Fruit fly (Drosophila melanogaster) Kc167 (cell line): ENCODE measurements around the gene Pat1.

Source experiments
- Myc ChIP-seq: fragments of >200 bp; optimal IDR thresholded peaks from 2 replicates; lab custom pipeline; 2017; ENCODE audit warnings: missing external identifiers
- Sin3A ChIP-seq: fragments of >200 bp; optimal IDR thresholded peaks from 2 replicates; lab custom pipeline; 2018; ENCODE audit warnings: missing external identifiers
- h ChIP-seq: fragments of >200 bp; optimal IDR thresholded peaks from 3 replicates; lab custom pipeline; 2018; ENCODE audit warnings: missing external identifiers
- insv ChIP-seq: fragments of >200 bp; optimal IDR thresholded peaks from 3 replicates; lab custom pipeline; 2018; ENCODE audit warnings: missing external identifiers
- psq ChIP-seq: fragments of >200 bp; optimal IDR thresholded peaks from 2 replicates; lab custom pipeline; 2017; ENCODE audit warnings: missing external identifiers
- ttk ChIP-seq: sonication (Bioruptor generic); optimal IDR thresholded peaks from 2 replicates; lab custom pipeline; 2017; ENCODE audit warnings: missing external identifiers

Pat1 gene

dm6 chrX:6590681-6591289 is at the start of gene Pat1:
Gene Pat1 (plus strand): TSS chrX:6590776.
- TF ChIP-seq insv (lab: Kevin White, UChicago): no peak
- no peak for TF ChIP-seq Myc (lab: Kevin White, UChicago)
- TF ChIP-seq psq (lab: Kevin White, UChicago): no peak
- no peak for TF ChIP-seq ttk (lab: Kevin White, UChicago)
- TF ChIP-seq h (lab: Kevin White, UChicago): no peak
- TF ChIP-seq Sin3A: no peak

dm6 chrX:6541277-6541676 is 49.3 kb upstream of the Pat1 start:
- no peak for TF ChIP-seq h (lab: Kevin White, UChicago)
- no peak for TF ChIP-seq psq (lab: Kevin White, UChicago)
- no peak for TF ChIP-seq Sin3A
- no peak for TF ChIP-seq ttk (lab: Kevin White, UChicago)
- TF ChIP-seq insv (lab: Kevin White, UChicago): no peak
- no peak for TF ChIP-seq Myc (lab: Kevin White, UChicago)

dm6 chrX:6542331-6542730 is 48.2 kb upstream of the Pat1 start:
- TF ChIP-seq insv (lab: Kevin White, UChicago) (no peak), ttk (lab: Kevin White, UChicago) (no peak), h (lab: Kevin White, UChicago) (no peak), psq (lab: Kevin White, UChicago) (no peak), Myc (lab: Kevin White, UChicago) (no peak), Sin3A (no peak)

- TF ChIP-seq psq (lab: Kevin White, UChicago) (no peak), h (lab: Kevin White, UChicago) (no peak), Sin3A (no peak)
Observed at dm6 chrX:6543569-6544173, 46.9 kb upstream of the Pat1 start.

- no peak for TF ChIP-seq Sin3A
Observed at dm6 chrX:6545862-6546270, 44.7 kb upstream of the Pat1 start.

dm6 chrX:6546970-6547369 is 43.6 kb upstream of the Pat1 start:
- no peak for TF ChIP-seq Sin3A

dm6 chrX:6549428-6550117 is 41.0 kb upstream of the Pat1 start:
- TF ChIP-seq psq (lab: Kevin White, UChicago): no peak
- TF ChIP-seq Myc (lab: Kevin White, UChicago): no peak

dm6 chrX:6550118-6550502 is 40.5 kb upstream of the Pat1 start:
- TF ChIP-seq ttk (lab: Kevin White, UChicago) (no peak), insv (lab: Kevin White, UChicago) (no peak), psq (lab: Kevin White, UChicago) (no peak)

dm6 chrX:6551464-6551863 is 39.1 kb upstream of the Pat1 start:
- TF ChIP-seq insv (lab: Kevin White, UChicago): no peak
- no peak for TF ChIP-seq psq (lab: Kevin White, UChicago)
- no peak for TF ChIP-seq h (lab: Kevin White, UChicago)
- TF ChIP-seq ttk (lab: Kevin White, UChicago): no peak
- no peak for TF ChIP-seq Myc (lab: Kevin White, UChicago)
- TF ChIP-seq Sin3A: no peak

dm6 chrX:6571234-6571915 is 19.2 kb upstream of the Pat1 start:
- TF ChIP-seq Myc (lab: Kevin White, UChicago) (no peak), insv (lab: Kevin White, UChicago) (no peak), Sin3A (no peak), ttk (lab: Kevin White, UChicago) (no peak), h (lab: Kevin White, UChicago) (no peak), psq (lab: Kevin White, UChicago) (no peak)

- TF ChIP-seq h (lab: Kevin White, UChicago) (no peak), insv (lab: Kevin White, UChicago) (no peak), psq (lab: Kevin White, UChicago) (no peak), ttk (lab: Kevin White, UChicago) (no peak), Sin3A (no peak), Myc (lab: Kevin White, UChicago) (no peak)
Observed at dm6 chrX:6573799-6574198, 16.8 kb upstream of the Pat1 start.

dm6 chrX:6574488-6574887 is 16.1 kb upstream of the Pat1 start:
- no peak for TF ChIP-seq h (lab: Kevin White, UChicago)
- no peak for TF ChIP-seq psq (lab: Kevin White, UChicago)
- TF ChIP-seq ttk (lab: Kevin White, UChicago): no peak
- TF ChIP-seq Sin3A: no peak
- TF ChIP-seq insv (lab: Kevin White, UChicago): no peak
- no peak for TF ChIP-seq Myc (lab: Kevin White, UChicago)
